Worm (Caenorhabditis elegans): ENCODE data around the gene Y4C6B.1.

- no peak for TF ChIP-seq ama-1 (optimal IDR thresholded peaks at IDR 0.05)
- TF ChIP-seq syd-9 (tag; optimal IDR thresholded peaks at IDR 0.05): no peak
- no peak for TF ChIP-seq hlh-30 (tag; optimal IDR thresholded peaks at IDR 0.05; ENCODE audit: insufficient read depth)
- TF ChIP-seq nfya-1 (tag; optimal IDR thresholded peaks at IDR 0.05): no peak
- no peak for TF ChIP-seq hlh-6 (tag; optimal IDR thresholded peaks at IDR 0.05)
These were observed 35.7 kb downstream of the Y4C6B.1 start for ce11 chrIV:5389951-5390350.

All from whole organism, late embryonic.